Worm (Caenorhabditis elegans) whole organism, late embryonic: ENCODE results near the gene acl-8.

Experiments
- C08G9.2 ChIP-seq: sonication (generic microtip); optimal IDR thresholded peaks from 2 replicates; lab custom pipeline; 2016; ENCODE audit warnings: mild to moderate bottlenecking, missing genetic modification characterization, moderate library complexity, missing compliant biosample characterization
- F13H6.1 ChIP-seq: sonication (generic microtip); optimal IDR thresholded peaks from 2 replicates; lab custom pipeline; 2016; ENCODE audit warnings: missing genetic modification characterization, missing compliant biosample characterization
- K09A11.1 ChIP-seq: sonication (generic microtip); optimal IDR thresholded peaks from 2 replicates; lab custom pipeline; 2017; ENCODE audit warnings: antibody characterized with exemption, mild to moderate bottlenecking, missing genetic modification characterization, missing compliant biosample characterization; ENCODE audit not compliant: insufficient read depth
- T23F11.4 ChIP-seq: fragments of 200-800 bp; sonication (Bioruptor generic); optimal IDR thresholded peaks from 2 replicates; lab custom pipeline; 2018; ENCODE audit warnings: mild to moderate bottlenecking, missing genetic modification characterization, missing compliant biosample characterization
- Y22D7AL.16 ChIP-seq: sonication (generic microtip); optimal IDR thresholded peaks from 2 replicates; lab custom pipeline; 2016; ENCODE audit warnings: missing genetic modification characterization, missing compliant biosample characterization
- ahr-1 ChIP-seq: sonication (generic microtip); optimal IDR thresholded peaks from 2 replicates; lab custom pipeline; 2016; ENCODE audit warnings: missing genetic modification characterization, missing compliant biosample characterization
- ceh-14 ChIP-seq: sonication (generic microtip); optimal IDR thresholded peaks from 2 replicates; lab custom pipeline; 2016; ENCODE audit warnings: missing genotype, missing genetic modification characterization, missing compliant biosample characterization
- ceh-24 ChIP-seq: sonication (generic microtip); optimal IDR thresholded peaks from 2 replicates; lab custom pipeline; 2016; ENCODE audit warnings: mild to moderate bottlenecking, missing genetic modification characterization, missing compliant biosample characterization
- ceh-30 ChIP-seq: fragments of 150-350 bp; optimal IDR thresholded peaks from 2 replicates; lab custom pipeline; 2014; ENCODE audit warnings: missing biosample characterization, missing genetic modification characterization
- ceh-31 ChIP-seq: sonication (generic microtip); optimal IDR thresholded peaks from 2 replicates; lab custom pipeline; 2016; ENCODE audit warnings: missing genetic modification characterization, missing compliant biosample characterization
- ceh-34 ChIP-seq: sonication (generic microtip); optimal IDR thresholded peaks from 2 replicates; lab custom pipeline; 2016; ENCODE audit warnings: mild to moderate bottlenecking, missing genetic modification characterization, missing compliant biosample characterization
- ceh-45 ChIP-seq: fragments of 200-800 bp; sonication (Bioruptor generic); IDR thresholded peaks from 2 replicates; pipeline ENCODE4 v1.3.6; 2022; ENCODE audit warnings: missing genetic modification reagents, missing genetic modification characterization, missing compliant biosample characterization
- ceh-6 ChIP-seq: fragments of 200-800 bp; sonication (Bioruptor generic); optimal IDR thresholded peaks from 2 replicates; lab custom pipeline; 2018; ENCODE audit warnings: mild to moderate bottlenecking, missing genetic modification characterization, missing compliant biosample characterization
- ceh-9 ChIP-seq: sonication (generic microtip); optimal IDR thresholded peaks from 2 replicates; lab custom pipeline; 2016; ENCODE audit warnings: mild to moderate bottlenecking, missing genetic modification characterization, inconsistent platforms, missing compliant biosample characterization
- elt-2 ChIP-seq: sonication (generic microtip); optimal IDR thresholded peaks from 2 replicates; lab custom pipeline; 2016; ENCODE audit warnings: missing genetic modification reagents, missing genetic modification characterization, missing compliant biosample characterization
- ets-4 ChIP-seq: sonication (generic microtip); optimal IDR thresholded peaks from 2 replicates; lab custom pipeline; 2016; ENCODE audit warnings: missing genetic modification characterization, missing compliant biosample characterization
- eyg-1 ChIP-seq: sonication (generic microtip); optimal IDR thresholded peaks from 2 replicates; lab custom pipeline; 2016; ENCODE audit warnings: missing genotype, missing genetic modification characterization, missing compliant biosample characterization
- fax-1 ChIP-seq: sonication (generic microtip); optimal IDR thresholded peaks from 2 replicates; lab custom pipeline; 2016; ENCODE audit warnings: missing genotype, missing genetic modification characterization, missing compliant biosample characterization
- fkh-6 ChIP-seq: sonication (generic microtip); optimal IDR thresholded peaks from 2 replicates; lab custom pipeline; 2016; ENCODE audit warnings: missing genetic modification characterization, missing compliant biosample characterization
- gmeb-2 ChIP-seq: sonication (generic microtip); optimal IDR thresholded peaks from 2 replicates; lab custom pipeline; 2016; ENCODE audit warnings: missing genetic modification characterization, inconsistent platforms, missing compliant biosample characterization
- hlh-15 ChIP-seq: sonication (generic microtip); optimal IDR thresholded peaks from 2 replicates; lab custom pipeline; 2016; ENCODE audit warnings: missing genetic modification characterization, missing compliant biosample characterization
- lin-11 ChIP-seq: fragments of 200-800 bp; sonication (Bioruptor generic); optimal IDR thresholded peaks from 2 replicates; lab custom pipeline; 2018; ENCODE audit warnings: mild to moderate bottlenecking, missing genetic modification characterization, missing compliant biosample characterization
- madf-2 ChIP-seq: sonication (generic microtip); optimal IDR thresholded peaks from 2 replicates; lab custom pipeline; 2017; ENCODE audit warnings: missing genetic modification characterization, missing compliant biosample characterization
- mec-3 ChIP-seq: sonication (generic microtip); optimal IDR thresholded peaks from 2 replicates; lab custom pipeline; 2016; ENCODE audit warnings: borderline replicate concordance, missing genetic modification characterization, missing compliant biosample characterization
- odd-2 ChIP-seq: sonication (generic microtip); optimal IDR thresholded peaks from 2 replicates; lab custom pipeline; 2017; ENCODE audit warnings: antibody characterized with exemption, mild to moderate bottlenecking, missing genetic modification characterization, missing compliant biosample characterization
- pag-3 ChIP-seq: sonication (generic microtip); optimal IDR thresholded peaks from 2 replicates; lab custom pipeline; 2016; ENCODE audit warnings: missing compliant biosample characterization, missing genetic modification characterization, borderline replicate concordance
- pat-9 ChIP-seq: fragments of 200-800 bp; sonication (Bioruptor generic); optimal IDR thresholded peaks from 2 replicates; lab custom pipeline; 2018; ENCODE audit warnings: mild to moderate bottlenecking, missing genetic modification characterization, moderate library complexity, missing compliant biosample characterization
- pha-2 ChIP-seq: sonication (generic microtip); optimal IDR thresholded peaks from 2 replicates; lab custom pipeline; 2017; ENCODE audit warnings: mild to moderate bottlenecking, missing genetic modification characterization, missing compliant biosample characterization
- ref-2 ChIP-seq: sonication (generic microtip); optimal IDR thresholded peaks from 2 replicates; lab custom pipeline; 2016; ENCODE audit warnings: missing genetic modification characterization, missing compliant biosample characterization
- sox-2 ChIP-seq: fragments of 200-800 bp; sonication (Bioruptor generic); IDR thresholded peaks from 2 replicates; pipeline ENCODE4 v1.3.6; 2022; ENCODE audit warnings: missing genetic modification reagents, missing genetic modification characterization, missing compliant biosample characterization
- syd-9 ChIP-seq: sonication (generic microtip); optimal IDR thresholded peaks from 2 replicates; lab custom pipeline; 2016; ENCODE audit warnings: mild to moderate bottlenecking, missing genetic modification characterization, moderate library complexity, missing compliant biosample characterization
- tbx-2 ChIP-seq: sonication (generic microtip); optimal IDR thresholded peaks from 2 replicates; lab custom pipeline; 2016; ENCODE audit warnings: missing genetic modification characterization, missing compliant biosample characterization
- tbx-7 ChIP-seq: sonication (generic microtip); optimal IDR thresholded peaks from 2 replicates; lab custom pipeline; 2016; ENCODE audit warnings: missing genotype, missing genetic modification characterization, missing compliant biosample characterization
- ttx-3 ChIP-seq: sonication (generic microtip); optimal IDR thresholded peaks from 2 replicates; lab custom pipeline; 2016; ENCODE audit warnings: missing genetic modification reagents, missing genetic modification characterization, missing compliant biosample characterization
- unc-86 ChIP-seq: sonication (generic microtip); optimal IDR thresholded peaks from 2 replicates; lab custom pipeline; 2016; ENCODE audit warnings: missing genetic modification characterization, missing compliant biosample characterization

Gene acl-8

DNA sequence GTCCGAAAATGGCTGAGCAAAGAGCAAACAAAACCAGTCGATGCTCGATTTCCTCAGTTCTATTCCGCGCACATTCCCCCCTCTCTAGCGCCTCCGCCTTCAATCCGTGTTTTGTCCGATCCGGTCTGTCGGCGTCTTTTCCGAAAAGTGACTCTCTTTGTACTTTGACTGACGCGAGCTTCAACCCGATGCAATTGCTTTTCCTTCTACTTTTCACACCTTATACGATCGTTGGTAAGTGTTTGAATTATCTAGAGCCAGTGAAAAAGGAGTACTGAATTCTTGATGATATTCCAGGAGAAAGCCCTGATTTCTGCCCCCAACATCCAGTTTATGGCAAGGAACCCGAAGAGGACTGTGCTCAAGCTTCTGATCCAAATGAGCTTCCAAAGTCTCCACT is 35.7 kb upstream of the acl-8 start, which contains the start of gene cht-6:
TSS of gene cht-6 (plus strand) at position 9 of the 400 bp plus-strand sequence.
- no peak for TF ChIP-seq ceh-45 (GFP tag; lab: Robert Waterston, UW)
- no peak for TF ChIP-seq pag-3
- TF ChIP-seq ceh-14 (tag; lab: Kevin White, UChicago), result no peak
- TF ChIP-seq ceh-24 (tag; lab: Kevin White, UChicago), result no peak
- no peak for TF ChIP-seq lin-11
- no peak for TF ChIP-seq fax-1 (tag; lab: Kevin White, UChicago)
- no peak for TF ChIP-seq pha-2 (tag; lab: Kevin White, UChicago)
- no peak for TF ChIP-seq unc-86 (tag; lab: Kevin White, UChicago)
- no peak for TF ChIP-seq madf-2 (tag; lab: Kevin White, UChicago)
- TF ChIP-seq ahr-1 (tag; lab: Kevin White, UChicago), result no peak
- TF ChIP-seq elt-2 (tag; lab: Kevin White, UChicago), result no peak
- TF ChIP-seq mec-3 (tag; lab: Kevin White, UChicago), result no peak
- no peak for TF ChIP-seq C08G9.2

DNA sequence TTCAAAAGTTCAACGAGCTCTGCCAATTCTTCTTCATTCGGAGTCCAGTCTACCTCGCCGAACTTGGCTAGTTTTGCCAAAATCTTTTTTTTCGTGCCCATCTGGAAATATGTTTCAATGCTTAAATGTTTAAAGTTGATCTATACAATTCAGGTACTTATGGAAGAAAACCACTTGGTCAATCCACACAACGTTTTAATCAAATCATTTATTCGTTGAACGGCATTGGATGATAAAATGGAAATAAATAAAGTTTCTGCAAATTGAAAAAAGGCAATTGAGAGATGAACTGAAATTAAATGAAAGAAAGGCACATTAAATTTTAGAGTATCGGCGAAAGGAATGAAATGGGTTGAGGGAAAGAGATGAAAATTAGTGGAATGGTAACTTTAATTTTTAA is 26.6 kb upstream of the acl-8 start, which contains the start of gene urb-1:
TSS of gene urb-1 (minus strand) at position 101 of the 400 bp plus-strand sequence.
- TF ChIP-seq hlh-15, result no peak
- TF ChIP-seq Y22D7AL.16, result no peak
- no peak for TF ChIP-seq fax-1 (tag; lab: Kevin White, UChicago)
- TF ChIP-seq ceh-31, result no peak
- no peak for TF ChIP-seq F13H6.1 (tag; lab: Kevin White, UChicago)
- TF ChIP-seq odd-2 (tag; lab: Kevin White, UChicago), result no peak
- no peak for TF ChIP-seq gmeb-2 (tag; lab: Kevin White, UChicago)
- no peak for TF ChIP-seq ceh-9 (tag; lab: Kevin White, UChicago)
- no peak for TF ChIP-seq tbx-2 (tag; lab: Kevin White, UChicago)
- TF ChIP-seq ttx-3 (tag; lab: Kevin White, UChicago), result no peak
- no peak for TF ChIP-seq ets-4 (tag; lab: Kevin White, UChicago)
- TF ChIP-seq K09A11.1 (tag; lab: Kevin White, UChicago), result no peak
- TF ChIP-seq ceh-6 (GFP tag; lab: Kevin White, UChicago), result no peak

DNA sequence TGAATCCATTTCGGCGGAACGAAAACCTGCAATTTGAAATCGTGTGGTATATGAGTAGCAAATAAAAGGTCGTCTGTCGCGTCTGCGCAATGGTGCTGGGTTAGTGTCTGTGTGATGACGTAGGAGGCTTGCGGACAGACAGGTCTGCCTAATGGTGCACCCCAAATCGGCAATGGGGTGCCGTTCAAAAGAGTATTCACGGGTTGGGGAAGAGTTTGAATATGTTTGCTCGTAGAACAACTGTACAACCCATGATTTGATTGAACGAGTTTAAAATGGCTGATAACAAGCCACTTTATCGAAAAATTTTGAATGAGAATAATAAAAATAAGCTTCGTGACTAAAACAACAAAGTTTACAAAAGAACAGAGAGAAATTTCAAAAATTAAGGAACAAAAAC is 24.7 kb upstream of the acl-8 start, which contains the start of gene T05H4.11:
TSS of gene T05H4.11 (minus strand) at position 335 of the 400 bp plus-strand sequence.
- TF ChIP-seq fkh-6 (tag; lab: Kevin White, UChicago), result no peak
- no peak for TF ChIP-seq tbx-7
- TF ChIP-seq pat-9 (tag; lab: Kevin White, UChicago), result no peak
- no peak for TF ChIP-seq ceh-30 (tag; lab: Kevin White, UChicago)
- no peak for TF ChIP-seq ref-2 (tag; lab: Kevin White, UChicago)
- no peak for TF ChIP-seq ahr-1 (tag; lab: Kevin White, UChicago)
- no peak for TF ChIP-seq ceh-45 (GFP tag; lab: Robert Waterston, UW)
- no peak for TF ChIP-seq ceh-34
- TF ChIP-seq hlh-15, result no peak
- TF ChIP-seq K09A11.1 (tag; lab: Kevin White, UChicago), result no peak

DNA sequence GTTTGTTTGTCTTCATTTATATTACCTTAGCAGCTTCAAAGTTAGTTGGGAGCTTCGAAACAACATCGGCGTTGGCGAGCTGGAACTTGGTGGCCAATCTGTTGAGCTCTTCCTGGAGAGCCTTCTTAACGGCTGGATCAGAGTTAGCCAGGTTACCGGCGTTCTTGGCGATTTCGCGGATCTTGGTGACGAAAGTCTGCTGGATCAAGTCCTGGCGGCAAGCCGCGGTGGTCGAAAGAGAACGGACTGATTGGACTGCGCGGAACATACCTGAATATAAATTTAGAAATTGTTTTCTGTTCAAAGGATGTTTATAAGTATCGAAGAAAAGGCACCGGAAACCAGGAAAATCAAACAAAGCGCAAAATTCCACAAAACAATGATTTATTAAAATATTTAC is 23.8 kb upstream of the acl-8 start, which contains the start of gene atp-4:
TSS of gene atp-4 (minus strand) at position 270 of the 400 bp plus-strand sequence.
- no peak for TF ChIP-seq syd-9 (tag; lab: Kevin White, UChicago)
- TF ChIP-seq sox-2 (GFP tag; lab: Robert Waterston, UW), result no peak
- no peak for TF ChIP-seq ceh-30 (tag; lab: Kevin White, UChicago)
- TF ChIP-seq lin-11, result no peak
- TF ChIP-seq T23F11.4 (GFP tag; lab: Kevin White, UChicago), result no peak
- no peak for TF ChIP-seq eyg-1 (tag; lab: Kevin White, UChicago)
